Worm (Caenorhabditis elegans) whole organism, mixed stage, embryonic: ENCODE measurements around the gene rei-2.

Experiments used
- M03D4.4 ChIP-seq: sonication (generic microtip); optimal IDR thresholded peaks from 2 replicates; lab custom pipeline; 2017; ENCODE audit warnings: mild to moderate bottlenecking, missing genetic modification characterization, missing compliant biosample characterization
- bed-3 ChIP-seq: fragments of 200-800 bp; sonication (Bioruptor generic); optimal IDR thresholded peaks from 3 replicates; lab custom pipeline; 2018; ENCODE audit warnings: mild to moderate bottlenecking, missing genetic modification characterization, moderate library complexity, missing compliant biosample characterization
- blmp-1 ChIP-seq: fragments of 150-350 bp; optimal IDR thresholded peaks from 2 replicates; lab custom pipeline; 2014; ENCODE audit warnings: missing biosample characterization, missing genetic modification characterization
- ceh-39 ChIP-seq: fragments of 150-350 bp; optimal IDR thresholded peaks from 2 replicates; lab custom pipeline; 2014; ENCODE audit warnings: missing biosample characterization, missing genetic modification characterization
- ceh-43 ChIP-seq: fragments of 200-800 bp; sonication (Bioruptor generic); optimal IDR thresholded peaks from 2 replicates; lab custom pipeline; 2018; ENCODE audit warnings: mild to moderate bottlenecking, missing genetic modification characterization, moderate library complexity, missing compliant biosample characterization
- ceh-83 ChIP-seq: fragments of 200-800 bp; sonication (Bioruptor generic); optimal IDR thresholded peaks from 2 replicates; lab custom pipeline; 2018; ENCODE audit warnings: mild to moderate bottlenecking, missing genetic modification characterization, missing compliant biosample characterization
- ces-1 ChIP-seq: fragments of 150-350 bp; optimal IDR thresholded peaks from 2 replicates; lab custom pipeline; 2014; ENCODE audit warnings: missing biosample characterization, missing genetic modification reagents, missing genetic modification characterization
- drap-1 ChIP-seq: fragments of 200-800 bp; sonication (Bioruptor generic); optimal IDR thresholded peaks from 3 replicates; lab custom pipeline; 2018; ENCODE audit warnings: mild to moderate bottlenecking, missing genetic modification characterization, missing compliant biosample characterization
- elt-1 ChIP-seq: sonication (generic microtip); optimal IDR thresholded peaks from 2 replicates; lab custom pipeline; 2017; ENCODE audit warnings: missing genetic modification characterization, mild to moderate bottlenecking, missing compliant biosample characterization, antibody characterized with exemption, moderate library complexity, borderline replicate concordance; ENCODE audit not compliant: insufficient read depth
- elt-3 ChIP-seq: fragments of 150-350 bp; optimal IDR thresholded peaks from 2 replicates; lab custom pipeline; 2014; ENCODE audit warnings: missing biosample characterization, missing genetic modification characterization
- flh-1 ChIP-seq: fragments of 200-800 bp; sonication (Bioruptor generic); optimal IDR thresholded peaks from 2 replicates; lab custom pipeline; 2018; ENCODE audit warnings: mild to moderate bottlenecking, missing genetic modification characterization, moderate library complexity, missing compliant biosample characterization
- ham-2 ChIP-seq: fragments of 200-800 bp; sonication (Bioruptor generic); optimal IDR thresholded peaks from 2 replicates; lab custom pipeline; 2018; ENCODE audit warnings: mild to moderate bottlenecking, missing genetic modification characterization, missing compliant biosample characterization
- hlh-1 ChIP-seq: fragments of 150-350 bp; optimal IDR thresholded peaks from 2 replicates; lab custom pipeline; 2014; ENCODE audit warnings: missing biosample characterization, missing genetic modification reagents, missing genetic modification characterization
- lin-13 ChIP-seq: fragments of 150-350 bp; optimal IDR thresholded peaks from 2 replicates; lab custom pipeline; 2014; ENCODE audit warnings: missing biosample characterization, missing genetic modification characterization
- lin-32 ChIP-seq: fragments of 200-800 bp; sonication (Bioruptor generic); optimal IDR thresholded peaks from 2 replicates; lab custom pipeline; 2018; ENCODE audit warnings: mild to moderate bottlenecking, missing genetic modification characterization, missing compliant biosample characterization
- lsy-2 ChIP-seq: fragments of 150-350 bp; optimal IDR thresholded peaks from 2 replicates; lab custom pipeline; 2014; ENCODE audit warnings: missing biosample characterization, missing genetic modification characterization
- mab-5 ChIP-seq: fragments of 150-350 bp; optimal IDR thresholded peaks from 2 replicates; lab custom pipeline; 2014; ENCODE audit warnings: missing biosample characterization, missing genetic modification characterization
- mep-1 ChIP-seq: fragments of 150-350 bp; optimal IDR thresholded peaks from 2 replicates; lab custom pipeline; 2017; ENCODE audit warnings: missing biosample characterization, missing genetic modification reagents, missing genetic modification characterization, inconsistent platforms
- mls-2 ChIP-seq: sonication (generic microtip); optimal IDR thresholded peaks from 2 replicates; lab custom pipeline; 2016; ENCODE audit warnings: mild to moderate bottlenecking, missing genetic modification characterization, moderate library complexity, missing compliant biosample characterization
- nhr-12 ChIP-seq: fragments of 150-350 bp; optimal IDR thresholded peaks from 2 replicates; lab custom pipeline; 2014; ENCODE audit warnings: missing biosample characterization, missing genetic modification characterization
- nhr-2 ChIP-seq: fragments of 150-350 bp; optimal IDR thresholded peaks from 2 replicates; lab custom pipeline; 2014; ENCODE audit warnings: missing biosample characterization, missing genetic modification characterization
- nhr-237 ChIP-seq: fragments of 150-350 bp; optimal IDR thresholded peaks from 2 replicates; lab custom pipeline; 2014; ENCODE audit warnings: missing biosample characterization, missing genetic modification characterization
- nhr-28 ChIP-seq: fragments of 150-350 bp; optimal IDR thresholded peaks from 2 replicates; lab custom pipeline; 2014; ENCODE audit warnings: missing biosample characterization, missing genetic modification characterization
- nhr-76 ChIP-seq: sonication (generic microtip); optimal IDR thresholded peaks from 2 replicates; lab custom pipeline; 2017; ENCODE audit warnings: missing biosample characterization, missing genetic modification characterization
- pha-4 ChIP-seq: fragments of 150-350 bp; optimal IDR thresholded peaks from 2 replicates; lab custom pipeline; 2018; ENCODE audit warnings: missing biosample characterization, missing genetic modification reagents, missing genetic modification characterization
- sem-2 ChIP-seq: fragments of 200-800 bp; sonication (Bioruptor generic); optimal IDR thresholded peaks from 2 replicates; lab custom pipeline; 2018; ENCODE audit warnings: mild to moderate bottlenecking, missing genetic modification characterization, missing compliant biosample characterization
- snpc-4 ChIP-seq: fragments of 150-350 bp; optimal IDR thresholded peaks from 2 replicates; lab custom pipeline; 2014; ENCODE audit warnings: missing biosample characterization, missing genetic modification characterization
- sptf-1 ChIP-seq: sonication (generic microtip); optimal IDR thresholded peaks from 2 replicates; lab custom pipeline; 2017; ENCODE audit warnings: mild to moderate bottlenecking, missing genetic modification characterization, moderate library complexity, missing compliant biosample characterization
- tbx-8 ChIP-seq: fragments of 200-800 bp; sonication (Bioruptor generic); optimal IDR thresholded peaks from 2 replicates; lab custom pipeline; 2018; ENCODE audit warnings: mild to moderate bottlenecking, missing genetic modification characterization, moderate library complexity, missing compliant biosample characterization
- unc-120 ChIP-seq: sonication (generic microtip); optimal IDR thresholded peaks from 2 replicates; lab custom pipeline; 2017; ENCODE audit warnings: missing genetic modification characterization, missing compliant biosample characterization; ENCODE audit not compliant: poor library complexity, severe bottlenecking
- unc-39 ChIP-seq: fragments of 150-350 bp; optimal IDR thresholded peaks from 2 replicates; lab custom pipeline; 2014; ENCODE audit warnings: missing biosample characterization, missing genetic modification characterization
- unc-62 ChIP-seq: fragments of 150-350 bp; optimal IDR thresholded peaks from 2 replicates; lab custom pipeline; 2014; ENCODE audit warnings: missing biosample characterization, missing genetic modification reagents, missing genetic modification characterization
- zip-8 ChIP-seq: fragments of 150-350 bp; optimal IDR thresholded peaks from 2 replicates; lab custom pipeline; 2014; ENCODE audit warnings: missing biosample characterization, missing genetic modification characterization
- ztf-11 ChIP-seq: fragments of 150-350 bp; optimal IDR thresholded peaks from 2 replicates; lab custom pipeline; 2014; ENCODE audit warnings: missing biosample characterization, missing genetic modification characterization

rei-2 gene

ce11 chrX:1064064-1064463, 23.9 kb downstream of the rei-2 start:
- TF ChIP-seq drap-1, result peak; percentile 31
- no peak for TF ChIP-seq ceh-39 (tag; lab: Kevin White, UChicago)
- TF ChIP-seq pha-4 (tag; lab: Kevin White, UChicago), result no peak
- no peak for TF ChIP-seq mab-5 (tag; lab: Kevin White, UChicago)
- no peak for TF ChIP-seq zip-8
- TF ChIP-seq mep-1 (tag; lab: Kevin White, UChicago), result no peak
- TF ChIP-seq nhr-2 (tag; lab: Kevin White, UChicago), result no peak
- no peak for TF ChIP-seq unc-39 (tag; lab: Kevin White, UChicago)
- TF ChIP-seq lsy-2 (tag; lab: Kevin White, UChicago), result peak; percentile 0
- TF ChIP-seq ham-2, result no peak
- TF ChIP-seq nhr-12 (tag; lab: Kevin White, UChicago), result no peak
- no peak for TF ChIP-seq ztf-11 (tag; lab: Kevin White, UChicago)
- TF ChIP-seq tbx-8 (GFP tag; lab: Kevin White, UChicago), result no peak
- TF ChIP-seq lin-13, result no peak
- no peak for TF ChIP-seq nhr-237 (tag; lab: Kevin White, UChicago)
- TF ChIP-seq snpc-4 (tag; lab: Kevin White, UChicago), result no peak
- no peak for TF ChIP-seq bed-3
- TF ChIP-seq ceh-83 (GFP tag; lab: Kevin White, UChicago), result no peak
- TF ChIP-seq nhr-76 (tag; lab: Kevin White, UChicago), result no peak
- TF ChIP-seq blmp-1 (tag; lab: Kevin White, UChicago), result no peak
- peak; percentile 54 for TF ChIP-seq sptf-1 (tag; lab: Kevin White, UChicago)
- peak; percentile 36 for TF ChIP-seq hlh-1 (tag; lab: Kevin White, UChicago)
- TF ChIP-seq unc-62, result peak; percentile 34
- TF ChIP-seq nhr-28 (tag; lab: Kevin White, UChicago), result no peak
- peak; percentile 62 for TF ChIP-seq ces-1
- no peak for TF ChIP-seq M03D4.4 (tag; lab: Kevin White, UChicago)
- no peak for TF ChIP-seq elt-3 (tag; lab: Kevin White, UChicago)
- no peak for TF ChIP-seq sem-2 (GFP tag; lab: Kevin White, UChicago)
- TF ChIP-seq lin-32, result no peak
- TF ChIP-seq flh-1 (GFP tag; lab: Kevin White, UChicago), result no peak
- peak; percentile 70 for TF ChIP-seq unc-120 (tag; lab: Kevin White, UChicago)
- no peak for TF ChIP-seq elt-1 (tag; lab: Kevin White, UChicago)
- TF ChIP-seq ceh-43 (GFP tag; lab: Kevin White, UChicago), result no peak
- TF ChIP-seq mls-2 (tag; lab: Kevin White, UChicago), result peak; percentile 23

DNA sequence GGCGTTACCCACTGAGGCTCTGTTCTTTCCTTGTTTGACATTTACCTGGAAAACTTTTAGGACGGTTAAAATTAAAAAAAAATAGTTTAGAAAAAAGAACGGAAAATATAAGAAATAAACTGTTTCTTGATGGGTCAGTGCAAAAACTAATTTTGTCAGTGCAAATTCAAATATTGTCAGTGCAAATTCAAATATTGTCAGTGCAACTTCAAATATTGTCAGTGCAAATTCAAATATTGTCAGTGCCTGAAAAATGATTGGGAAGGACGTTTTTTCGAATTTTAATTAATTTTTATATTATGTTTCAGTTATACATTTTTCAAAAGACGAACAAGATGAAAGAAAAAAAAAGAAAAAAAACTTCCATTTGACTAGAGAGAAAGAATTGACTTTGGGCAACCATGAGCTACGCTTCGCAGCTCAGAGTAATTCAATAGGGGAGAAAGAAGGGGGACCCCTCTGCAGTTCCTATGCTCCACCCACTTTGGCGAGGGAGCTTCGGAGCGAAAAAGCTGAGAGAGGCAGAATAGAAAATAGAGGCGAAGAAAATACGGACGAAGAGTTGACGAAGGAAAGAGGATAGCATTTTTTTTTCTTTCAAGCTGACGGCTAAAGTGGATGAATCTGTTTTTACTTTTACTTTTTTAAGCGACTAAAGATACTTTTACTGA, 25.4 kb downstream of the rei-2 start, which contains the start of gene unc-1:
Gene unc-1 (minus strand): TSS at position 51 of the 671 bp plus-strand sequence.
- TF ChIP-seq hlh-1 (tag; lab: Kevin White, UChicago) (no peak), nhr-76 (tag; lab: Kevin White, UChicago) (no peak), lin-32 (no peak), ces-1 (peak; percentile 95), sptf-1 (tag; lab: Kevin White, UChicago) (no peak), nhr-237 (tag; lab: Kevin White, UChicago) (no peak), nhr-2 (tag; lab: Kevin White, UChicago) (no peak), mep-1 (tag; lab: Kevin White, UChicago) (peak; percentile 7), lsy-2 (tag; lab: Kevin White, UChicago) (no peak), nhr-28 (tag; lab: Kevin White, UChicago) (no peak), pha-4 (tag; lab: Kevin White, UChicago) (no peak), blmp-1 (tag; lab: Kevin White, UChicago) (no peak), elt-3 (tag; lab: Kevin White, UChicago) (no peak), sem-2 (GFP tag; lab: Kevin White, UChicago) (no peak), nhr-12 (tag; lab: Kevin White, UChicago) (no peak), bed-3 (no peak), drap-1 (no peak), tbx-8 (GFP tag; lab: Kevin White, UChicago) (no peak), ceh-43 (GFP tag; lab: Kevin White, UChicago) (no peak), zip-8 (no peak), ztf-11 (tag; lab: Kevin White, UChicago) (no peak), unc-120 (tag; lab: Kevin White, UChicago) (peak; percentile 11), unc-39 (tag; lab: Kevin White, UChicago) (no peak), lin-13 (no peak)
- TF ChIP-seq, all 35 proteins: peak for 3

- TF ChIP-seq ces-1 (peak; percentile 64), tbx-8 (GFP tag; lab: Kevin White, UChicago) (no peak)
Observed at ce11 chrX:1060705-1061104, 27.2 kb downstream of the rei-2 start.
